Worm (Caenorhabditis elegans) whole organism, L4 larva: Measurements from ENCODE around the gene abhd-14.

Experiments
- R02D3.7 ChIP-seq: fragments of 150-350 bp; sonication (generic microtip); optimal IDR thresholded peaks from 3 replicates; lab custom pipeline; 2014; ENCODE audit warnings: missing biosample characterization, missing genetic modification characterization
- T20F7.1 ChIP-seq: fragments of 200-800 bp; sonication (Bioruptor generic); optimal IDR thresholded peaks from 2 replicates; lab custom pipeline; 2018; ENCODE audit warnings: mild to moderate bottlenecking, missing genetic modification characterization, missing compliant biosample characterization
- aha-1 ChIP-seq: fragments of 150-350 bp; peaks from one replicate; lab custom pipeline; 2014; ENCODE audit warnings: missing biosample characterization, missing genetic modification characterization
- ama-1 ChIP-seq: fragments of 150-350 bp; optimal IDR thresholded peaks from 2 replicates; lab custom pipeline; 2014; ENCODE audit warnings: inconsistent platforms, mixed read lengths
- ceh-28 ChIP-seq: fragments of 150-350 bp; optimal IDR thresholded peaks from 2 replicates; lab custom pipeline; 2014; ENCODE audit warnings: missing biosample characterization, missing genetic modification reagents, missing genetic modification characterization
- ces-1 ChIP-seq: fragments of 150-350 bp; sonication (generic microtip); optimal IDR thresholded peaks from 4 replicates; lab custom pipeline; 2014; ENCODE audit warnings: missing biosample characterization, missing genetic modification reagents, missing genetic modification characterization
- ctbp-1 ChIP-seq: fragments of 200-800 bp; sonication (Bioruptor generic); IDR thresholded peaks from 2 replicates; pipeline ENCODE4 v1.3.6; 2022; ENCODE audit warnings: missing genetic modification reagents, missing genetic modification characterization, missing compliant biosample characterization
- daf-16 ChIP-seq, 3 experiments: sonication (generic microtip); optimal IDR thresholded peaks; 2 replicates each; lab custom pipeline; 2016 to 2017; ENCODE audit warnings: missing genetic modification characterization in 3 of 3, missing genetic modification reagents in 3 of 3, mild to moderate bottlenecking in 2 of 3, missing compliant biosample characterization in 2 of 3, missing biosample characterization in 1 of 3, moderate library complexity in 1 of 3
- dmd-6 ChIP-seq: fragments of 200-800 bp; sonication (Bioruptor generic); IDR thresholded peaks from 2 replicates; pipeline ENCODE4 v1.3.6; 2022; ENCODE audit warnings: missing genetic modification reagents, missing genetic modification characterization, missing compliant biosample characterization
- dpl-1 ChIP-seq: fragments of 150-350 bp; optimal IDR thresholded peaks from 2 replicates; lab custom pipeline; 2014; ENCODE audit warnings: missing biosample characterization, missing genetic modification reagents, missing genetic modification characterization
- egl-43 ChIP-seq: fragments of 200-800 bp; sonication (Bioruptor generic); IDR thresholded peaks from 2 replicates; pipeline ENCODE4 v1.3.6; 2022; ENCODE audit warnings: missing genetic modification reagents, missing genetic modification characterization, missing compliant biosample characterization
- fkh-10 ChIP-seq: fragments of 150-350 bp; optimal IDR thresholded peaks from 2 replicates; lab custom pipeline; 2014; ENCODE audit warnings: missing biosample characterization, missing genetic modification reagents, missing genetic modification characterization
- hif-1 ChIP-seq, 2 experiments: sonication (generic microtip); optimal IDR thresholded peaks; 2 replicates each; lab custom pipeline; 2016 to 2017; ENCODE audit warnings: missing compliant biosample characterization in 2 of 2, missing genetic modification characterization in 2 of 2, missing genetic modification reagents in 2 of 2, missing genotype in 2 of 2, mild to moderate bottlenecking in 1 of 2
- hlh-11 ChIP-seq: fragments of 200-800 bp; sonication (Bioruptor generic); optimal IDR thresholded peaks from 2 replicates; lab custom pipeline; 2018; ENCODE audit warnings: mild to moderate bottlenecking, missing genetic modification characterization, missing compliant biosample characterization
- hlh-30 ChIP-seq: sonication (generic microtip); optimal IDR thresholded peaks from 2 replicates; lab custom pipeline; 2017; ENCODE audit warnings: antibody characterized with exemption, mild to moderate bottlenecking, missing genetic modification characterization, missing compliant biosample characterization; ENCODE audit not compliant: insufficient read depth
- lin-13 ChIP-seq: fragments of 150-350 bp; optimal IDR thresholded peaks from 2 replicates; lab custom pipeline; 2014; ENCODE audit warnings: missing biosample characterization, missing genetic modification reagents, missing genetic modification characterization
- lin-15B ChIP-seq: fragments of 150-350 bp; sonication (generic microtip); optimal IDR thresholded peaks from 3 replicates; lab custom pipeline; 2014; ENCODE audit warnings: missing biosample characterization, missing genetic modification characterization
- lin-38 ChIP-seq: fragments of 200-800 bp; sonication (Bioruptor generic); IDR thresholded peaks from 2 replicates; pipeline ENCODE4 v1.3.6; 2022; ENCODE audit warnings: missing genetic modification reagents, missing genetic modification characterization, missing compliant biosample characterization
- lsy-2 ChIP-seq, 2 experiments: fragments of 150-350 bp in 1 of 2; sonication (generic microtip) in 1 of 2; optimal IDR thresholded peaks; 2 replicates each; lab custom pipeline; 2014 to 2017; ENCODE audit warnings: missing biosample characterization in 2 of 2, missing genetic modification characterization in 2 of 2
- madf-9 ChIP-seq: fragments of 200-800 bp; sonication (Bioruptor generic); conservative IDR thresholded peaks from 2 replicates; pipeline ENCODE4 v1.3.6; 2022; ENCODE audit warnings: missing genetic modification reagents, missing genetic modification characterization, missing compliant biosample characterization
- mdl-1 ChIP-seq, 2 experiments: fragments of 150-350 bp in 1 of 2; sonication (generic microtip) in 1 of 2; optimal IDR thresholded peaks; 2 replicates each; lab custom pipeline; 2014 to 2017; ENCODE audit warnings: missing biosample characterization in 2 of 2, missing genetic modification characterization in 2 of 2
- mep-1 ChIP-seq: fragments of 150-350 bp; sonication (generic microtip); optimal IDR thresholded peaks from 3 replicates; lab custom pipeline; 2014; ENCODE audit warnings: missing biosample characterization, missing genetic modification characterization
- mes-2 ChIP-seq: sonication (generic microtip); optimal IDR thresholded peaks from 2 replicates; lab custom pipeline; 2016; ENCODE audit warnings: missing genotype, mild to moderate bottlenecking, missing genetic modification characterization, missing compliant biosample characterization; ENCODE audit not compliant: poor library complexity, severe bottlenecking
- mxl-2 ChIP-seq: fragments of 200-800 bp; sonication (Bioruptor generic); conservative IDR thresholded peaks from 2 replicates; pipeline ENCODE4 v1.3.6; 2022; ENCODE audit warnings: missing genetic modification reagents, missing genetic modification characterization, missing compliant biosample characterization
- nhr-102 ChIP-seq: sonication (generic microtip); optimal IDR thresholded peaks from 2 replicates; lab custom pipeline; 2016; ENCODE audit warnings: mild to moderate bottlenecking, missing genetic modification characterization, moderate library complexity, missing compliant biosample characterization
- nhr-11 ChIP-seq: fragments of 150-350 bp; optimal IDR thresholded peaks from 2 replicates; lab custom pipeline; 2014; ENCODE audit warnings: missing biosample characterization, missing genetic modification characterization
- nhr-111 ChIP-seq: fragments of 200-800 bp; sonication (Bioruptor generic); optimal IDR thresholded peaks from 2 replicates; lab custom pipeline; 2018; ENCODE audit warnings: mild to moderate bottlenecking, missing genetic modification characterization, missing compliant biosample characterization
- nhr-28 ChIP-seq: fragments of 150-350 bp; optimal IDR thresholded peaks from 2 replicates; lab custom pipeline; 2014; ENCODE audit warnings: missing biosample characterization, missing genetic modification characterization
- pha-4 ChIP-seq, 2 experiments: fragments of 150-350 bp in 1 of 2; fragments of 200-800 bp in 1 of 2; sonication (Bioruptor generic) in 1 of 2; IDR thresholded peaks in 1 of 2; optimal IDR thresholded peaks in 1 of 2; 2 replicates each; pipeline versions ENCODE4 v1.3.6 to Lab custom; 2014 to 2022; ENCODE audit warnings: missing genetic modification characterization in 2 of 2, missing genetic modification reagents in 2 of 2, missing biosample characterization in 1 of 2, missing compliant biosample characterization in 1 of 2
- pqm-1 ChIP-seq: sonication (generic microtip); optimal IDR thresholded peaks from 2 replicates; lab custom pipeline; 2017; ENCODE audit warnings: missing biosample characterization, missing genetic modification characterization
- rbr-2 ChIP-seq: sonication (generic microtip); optimal IDR thresholded peaks from 2 replicates; lab custom pipeline; 2016; ENCODE audit warnings: missing genotype, missing genetic modification characterization, missing compliant biosample characterization
- saeg-2 ChIP-seq: fragments of 200-800 bp; sonication (Bioruptor generic); IDR thresholded peaks from 2 replicates; pipeline ENCODE4 v1.3.6; 2022; ENCODE audit warnings: missing genetic modification reagents, missing genetic modification characterization, missing compliant biosample characterization
- tra-1 ChIP-seq: fragments of 200-800 bp; sonication (Bioruptor generic); IDR thresholded peaks from 2 replicates; pipeline ENCODE4 v1.3.6; 2022; ENCODE audit warnings: missing genetic modification reagents, missing genetic modification characterization, missing compliant biosample characterization
- vab-7 ChIP-seq: fragments of 200-800 bp; sonication (Bioruptor generic); IDR thresholded peaks from 2 replicates; pipeline ENCODE4 v1.3.6; 2022; ENCODE audit warnings: missing genetic modification reagents, missing genetic modification characterization, missing compliant biosample characterization

The abhd-14 gene

DNA sequence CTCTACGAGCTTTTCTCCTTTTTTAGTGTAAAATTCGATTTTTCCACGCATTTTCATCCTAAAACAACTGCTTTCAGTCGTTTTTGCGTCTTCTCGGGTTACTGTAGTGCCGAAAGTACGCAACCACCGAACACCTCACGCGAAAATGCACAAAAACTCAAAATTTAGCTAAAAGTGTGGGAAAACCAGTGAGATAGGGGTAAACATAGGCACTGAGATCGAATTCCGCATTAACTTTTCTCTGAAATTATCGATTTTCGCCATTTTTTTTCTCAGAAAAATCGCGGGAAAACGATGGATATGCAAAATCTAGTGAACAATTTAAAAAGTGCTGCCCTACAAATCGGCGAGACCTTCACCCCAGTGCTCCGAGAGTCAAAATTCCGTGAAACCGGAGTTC is 19.6 kb downstream of the abhd-14 start, which contains the start of gene atg-3:
Gene atg-3 (plus strand): TSS at position 301 of the 400 bp plus-strand sequence.
- TF ChIP-seq daf-16 (GFP tag; optimal IDR thresholded peaks at IDR 0.05; lab: Kevin White, UChicago) (no peak), daf-16 (tag; optimal IDR thresholded peaks at IDR 0.05; lab: Kevin White, UChicago) (no peak), aha-1 (tag; lab: Kevin White, UChicago) (peak; percentile 6)

DNA sequence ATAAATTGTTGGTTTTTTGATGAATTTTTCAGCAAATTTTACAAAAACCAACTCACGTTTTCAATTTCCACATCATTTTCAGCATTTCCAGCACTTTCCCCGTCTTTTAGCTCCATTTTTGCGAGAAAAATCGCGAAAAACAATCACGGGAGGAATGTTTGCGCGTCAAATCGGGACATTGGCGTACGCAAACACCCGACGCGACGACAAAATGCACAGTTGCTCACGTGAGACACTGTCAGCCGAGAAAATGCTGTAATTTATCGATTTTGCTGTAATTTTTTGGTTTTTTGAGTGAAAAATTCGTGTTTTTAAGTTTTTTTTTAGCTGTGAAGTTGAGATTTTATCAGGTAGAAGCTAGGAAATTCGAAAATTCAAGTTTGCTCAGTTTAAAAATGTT is 20.3 kb downstream of the abhd-14 start, which contains the start of gene Y55F3AM.9:
Gene Y55F3AM.9 (minus strand): TSS at position 189 of the 400 bp plus-strand sequence.
- TF ChIP-seq mdl-1 (tag; optimal IDR thresholded peaks at IDR 0.05; lab: Kevin White, UChicago), result peak in 1 of 2 experiments; percentile 59
- peak; percentile 14 to 60 for TF ChIP-seq lsy-2 (tag; optimal IDR thresholded peaks at IDR 0.05; lab: Kevin White, UChicago)
- peak; percentile 96 for TF ChIP-seq hlh-30
- peak; percentile 26 for TF ChIP-seq T20F7.1 (GFP tag; lab: Kevin White, UChicago)
- peak; percentile 40 for TF ChIP-seq ama-1 (lab: Kevin White, UChicago)
- no peak for TF ChIP-seq daf-16 (GFP tag; optimal IDR thresholded peaks at IDR 0.05; lab: Kevin White, UChicago)
- peak; percentile 29 for TF ChIP-seq daf-16 (tag; optimal IDR thresholded peaks at IDR 0.05; lab: Kevin White, UChicago)
- TF ChIP-seq ces-1 (GFP tag; lab: Kevin White, UChicago), result no peak
- TF ChIP-seq nhr-11 (tag; lab: Kevin White, UChicago), result peak; percentile 9
- no peak for TF ChIP-seq nhr-102 (tag; lab: Kevin White, UChicago)
- no peak for TF ChIP-seq mxl-2 (GFP tag; lab: Robert Waterston, UW)
- TF ChIP-seq dmd-6 (GFP tag; lab: Robert Waterston, UW), result 0 out of 2 replicates have a peak, but pooled peaks have one; percentile 17
- no peak for TF ChIP-seq lin-15B (tag; lab: Kevin White, UChicago)
- peak; percentile 57 for TF ChIP-seq lin-38
- peak; percentile 30 for TF ChIP-seq hlh-11 (tag; lab: Kevin White, UChicago)
- TF ChIP-seq saeg-2, result no peak
- peak; percentile 7 for TF ChIP-seq fkh-10 (GFP tag; lab: Kevin White, UChicago)
- TF ChIP-seq lin-13 (GFP tag; lab: Kevin White, UChicago), result no peak
- no peak for TF ChIP-seq egl-43 (GFP tag; lab: Robert Waterston, UW)
- TF ChIP-seq nhr-28 (tag; lab: Kevin White, UChicago), result no peak
- TF ChIP-seq vab-7 (GFP tag; lab: Robert Waterston, UW), result 0 out of 2 replicates have a peak, but pooled peaks have one; percentile 21
- peak; percentile 39 for TF ChIP-seq dpl-1
- TF ChIP-seq rbr-2 (tag; lab: Kevin White, UChicago), result peak; percentile 30
- no peak for TF ChIP-seq pha-4 (GFP tag; IDR thresholded peaks at IDR 0.05; lab: Robert Waterston, UW)
- TF ChIP-seq pha-4 (tag; optimal IDR thresholded peaks at IDR 0.05; lab: Kevin White, UChicago), result no peak
- TF ChIP-seq ctbp-1 (GFP tag; lab: Robert Waterston, UW), result no peak
- TF ChIP-seq hif-1 (tag; optimal IDR thresholded peaks at IDR 0.05; lab: Kevin White, UChicago), result peak in 1 of 2 experiments; percentile 55
- TF ChIP-seq mep-1 (tag; lab: Kevin White, UChicago), result peak; percentile 19
- no peak for TF ChIP-seq nhr-111 (GFP tag; lab: Kevin White, UChicago)
- TF ChIP-seq mes-2, result peak; percentile 64

DNA sequence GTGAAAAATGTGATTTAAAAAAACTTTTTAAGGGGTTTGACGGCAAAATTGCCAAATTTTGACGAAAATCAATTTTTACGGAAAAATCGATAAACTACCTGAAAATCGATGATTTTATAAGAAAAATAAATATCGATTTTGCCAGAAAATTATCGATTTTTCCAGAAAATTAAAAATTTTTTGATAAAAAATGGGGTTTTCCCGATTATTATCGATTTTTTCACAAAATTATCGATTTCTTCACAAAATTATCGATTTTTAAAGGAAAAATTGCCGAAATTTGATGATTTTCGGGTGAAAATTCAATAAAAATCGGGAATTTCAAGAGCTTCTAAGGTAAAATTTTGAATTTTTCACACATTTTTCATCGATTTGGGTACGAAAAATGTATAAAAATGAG is 23.2 kb downstream of the abhd-14 start:
- TF ChIP-seq vab-7 (GFP tag; lab: Robert Waterston, UW) (no peak), madf-9 (no peak), ceh-28 (tag; lab: Kevin White, UChicago) (peak; percentile 83), aha-1 (tag; lab: Kevin White, UChicago) (peak; percentile 6), pqm-1 (tag; lab: Kevin White, UChicago) (no peak), R02D3.7 (tag; lab: Kevin White, UChicago) (no peak)
- TF ChIP-seq, all 104 proteins: peak for 2

DNA sequence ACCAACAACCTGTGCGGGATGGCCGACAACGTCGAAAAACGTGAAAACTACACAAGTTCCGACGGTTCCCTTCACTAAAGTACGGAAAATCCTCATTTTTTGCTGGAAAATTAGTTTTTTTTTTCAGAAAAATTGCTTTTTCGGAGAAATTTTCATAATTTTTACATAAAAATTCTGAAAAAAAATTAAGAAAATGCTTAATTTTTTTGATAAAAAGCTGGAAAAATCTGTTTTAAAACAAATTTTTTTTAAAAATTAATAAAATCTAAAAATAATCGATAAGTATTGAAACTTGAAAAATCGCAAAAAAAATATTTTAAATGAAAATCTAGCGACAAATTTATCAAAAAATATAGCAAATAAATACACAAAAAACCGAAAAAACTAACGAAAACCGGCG is 24.1 kb downstream of the abhd-14 start, which contains the start of gene immp-2:
Gene immp-2 (minus strand): TSS at position 101 of the 400 bp plus-strand sequence.
- no peak for TF ChIP-seq tra-1 (GFP tag; lab: Robert Waterston, UW)
